Worm (Caenorhabditis elegans): ENCODE results near the gene T13C5.6.

DNA sequence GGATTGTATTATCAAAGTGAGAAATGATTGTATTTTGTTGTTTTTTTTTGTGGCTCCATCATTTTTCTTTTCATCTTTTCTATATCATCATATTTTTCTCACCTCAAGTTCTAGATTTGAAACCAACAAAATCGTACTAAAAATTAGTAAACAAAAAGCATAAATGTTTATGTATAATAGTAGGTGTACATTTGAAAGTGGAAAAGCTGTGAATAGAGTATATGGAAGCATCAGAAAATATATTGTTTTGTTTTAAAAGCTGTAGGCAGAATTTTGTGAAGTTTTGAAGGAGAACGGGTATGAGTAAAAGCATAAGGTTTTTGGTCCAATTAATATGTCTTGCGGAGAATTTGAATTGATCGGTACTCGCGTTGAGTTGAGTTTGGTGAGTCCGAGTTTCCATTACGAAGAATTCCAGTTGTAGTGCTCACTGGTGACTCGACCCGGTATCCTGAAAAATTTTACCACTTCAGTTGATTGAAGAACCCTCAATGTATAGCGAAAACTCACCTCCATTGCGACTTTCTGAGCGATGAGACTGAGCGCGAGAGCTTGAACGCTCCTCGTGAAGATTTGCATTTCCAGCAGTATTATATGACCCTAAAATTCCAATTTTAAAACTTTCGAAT lies 25.6 kb upstream of the T13C5.6 start, which contains the start of gene C14F11.4:
- TF ChIP-seq elt-1 (tag; optimal IDR thresholded peaks at IDR 0.05; ENCODE audit: borderline replicate concordance, insufficient read depth), result no peak
- no peak for TF ChIP-seq nhr-237 (tag; optimal IDR thresholded peaks at IDR 0.05)
- no peak for TF ChIP-seq nhr-28 (tag; optimal IDR thresholded peaks at IDR 0.05)
- TF ChIP-seq mep-1 (tag; optimal IDR thresholded peaks at IDR 0.05), result no peak
- no peak for TF ChIP-seq snpc-4 (tag; optimal IDR thresholded peaks at IDR 0.05)
- TF ChIP-seq ztf-11 (tag; optimal IDR thresholded peaks at IDR 0.05), result no peak
